Worm (Caenorhabditis elegans) whole organism, L4 larva: ENCODE results near the gene cyp-31A2.

Experiments used
- R02D3.7 ChIP-seq: fragments of 150-350 bp; sonication (generic microtip); optimal IDR thresholded peaks from 3 replicates; lab custom pipeline; 2014; ENCODE audit warnings: missing biosample characterization, missing genetic modification characterization
- attf-4 ChIP-seq: sonication (generic microtip); optimal IDR thresholded peaks from 3 replicates; lab custom pipeline; 2017; ENCODE audit warnings: missing biosample characterization, missing genetic modification characterization
- fkh-10 ChIP-seq: fragments of 150-350 bp; optimal IDR thresholded peaks from 2 replicates; lab custom pipeline; 2014; ENCODE audit warnings: missing biosample characterization, missing genetic modification reagents, missing genetic modification characterization
- fos-1 ChIP-seq: fragments of 150-350 bp; optimal IDR thresholded peaks from 2 replicates; lab custom pipeline; 2014; ENCODE audit warnings: missing biosample characterization, missing genetic modification characterization
- gei-8 ChIP-seq: fragments of 200-800 bp; sonication (Bioruptor generic); optimal IDR thresholded peaks from 2 replicates; lab custom pipeline; 2018; ENCODE audit warnings: mild to moderate bottlenecking, missing genetic modification characterization, missing compliant biosample characterization
- hmg-1.1 ChIP-seq: fragments of 200-800 bp; sonication (Bioruptor generic); IDR thresholded peaks from 2 replicates; pipeline ENCODE4 v1.3.6; 2022; ENCODE audit warnings: missing genetic modification reagents, missing genetic modification characterization, missing compliant biosample characterization
- mdl-1 ChIP-seq, 2 experiments: fragments of 150-350 bp in 1 of 2; sonication (generic microtip) in 1 of 2; optimal IDR thresholded peaks; 2 replicates each; lab custom pipeline; 2014 to 2017; ENCODE audit warnings: missing biosample characterization in 2 of 2, missing genetic modification characterization in 2 of 2
- nhr-11 ChIP-seq: fragments of 150-350 bp; optimal IDR thresholded peaks from 2 replicates; lab custom pipeline; 2014; ENCODE audit warnings: missing biosample characterization, missing genetic modification characterization
- pqm-1 ChIP-seq: sonication (generic microtip); optimal IDR thresholded peaks from 2 replicates; lab custom pipeline; 2017; ENCODE audit warnings: missing biosample characterization, missing genetic modification characterization
- snpc-1.2 ChIP-seq: fragments of 200-800 bp; sonication (Bioruptor generic); IDR thresholded peaks from 2 replicates; pipeline ENCODE4 v1.3.6; 2022; ENCODE audit warnings: missing genetic modification reagents, missing genetic modification characterization, missing compliant biosample characterization
- spr-3 ChIP-seq: fragments of 200-800 bp; sonication (Bioruptor generic); optimal IDR thresholded peaks from 2 replicates; lab custom pipeline; 2018; ENCODE audit warnings: mild to moderate bottlenecking, missing genetic modification characterization, missing compliant biosample characterization
- unc-130 ChIP-seq: sonication (generic microtip); optimal IDR thresholded peaks from 2 replicates; lab custom pipeline; 2016; ENCODE audit warnings: missing genetic modification reagents, missing genetic modification characterization, missing compliant biosample characterization
- zip-2 ChIP-seq: fragments of 150-350 bp; optimal IDR thresholded peaks from 2 replicates; lab custom pipeline; 2014; ENCODE audit warnings: missing biosample characterization, missing genetic modification characterization
- ztf-7 ChIP-seq: fragments of 150-350 bp; optimal IDR thresholded peaks from 2 replicates; lab custom pipeline; 2014; ENCODE audit warnings: missing biosample characterization, missing genetic modification characterization

- TF ChIP-seq fkh-10 (GFP tag; lab: Kevin White, UChicago) (no peak), fos-1 (tag; lab: Kevin White, UChicago) (no peak), spr-3 (GFP tag; lab: Kevin White, UChicago) (no peak), ztf-7 (no peak), pqm-1 (tag; lab: Kevin White, UChicago) (no peak), R02D3.7 (tag; lab: Kevin White, UChicago) (no peak), unc-130 (GFP tag; lab: Kevin White, UChicago) (no peak), hmg-1.1 (GFP tag; lab: Robert Waterston, UW) (no peak), nhr-11 (tag; lab: Kevin White, UChicago) (no peak), zip-2 (no peak), gei-8 (GFP tag; lab: Kevin White, UChicago) (no peak), mdl-1 (tag; optimal IDR thresholded peaks at IDR 0.05; lab: Kevin White, UChicago) (no peak), attf-4 (no peak), snpc-1.2 (GFP tag; lab: Robert Waterston, UW) (no peak)
Measured at ce11 chrIV:11452928-11453327, 49.2 kb downstream of the cyp-31A2 start.
